Worm (Caenorhabditis elegans) whole organism, L1 larva: ENCODE measurements around the gene F59E12.9.
"Not testable (repeated sequence)": the region's sequence is repeated elsewhere in the genome, so short reads cannot be mapped to it uniquely, and the experiment has no call there.

Experiments
- C16A3.4 ChIP-seq: fragments of 150-350 bp; optimal IDR thresholded peaks from 2 replicates; lab custom pipeline; 2014; ENCODE audit warnings: missing biosample characterization, missing genetic modification characterization
- C34B4.2 ChIP-seq: sonication (generic microtip); optimal IDR thresholded peaks from 2 replicates; lab custom pipeline; 2017; ENCODE audit warnings: mild to moderate bottlenecking, missing genetic modification characterization, missing compliant biosample characterization
- F16B12.6 ChIP-seq: fragments of 150-350 bp; optimal IDR thresholded peaks from 2 replicates; lab custom pipeline; 2014; ENCODE audit warnings: missing biosample characterization, missing genetic modification characterization
- alr-1 ChIP-seq: fragments of 200-800 bp; sonication (Bioruptor generic); optimal IDR thresholded peaks from 2 replicates; lab custom pipeline; 2018; ENCODE audit warnings: borderline replicate concordance, mild to moderate bottlenecking, missing genetic modification characterization, missing compliant biosample characterization
- blmp-1 ChIP-seq: fragments of 150-350 bp; optimal IDR thresholded peaks from 2 replicates; lab custom pipeline; 2014; ENCODE audit warnings: missing biosample characterization, missing genetic modification characterization
- ceh-82 ChIP-seq, 3 experiments: fragments of 150-350 bp in 1 of 3; sonication (generic microtip) in 2 of 3; optimal IDR thresholded peaks; 2 replicates each; lab custom pipeline; 2014 to 2017; ENCODE audit warnings: missing biosample characterization in 3 of 3, missing genetic modification characterization in 3 of 3
- ceh-88 ChIP-seq: fragments of 200-800 bp; sonication (Bioruptor generic); IDR thresholded peaks from 2 replicates; pipeline ENCODE4 v1.3.6; 2022; ENCODE audit warnings: missing genetic modification characterization, missing compliant biosample characterization
- ces-1 ChIP-seq: fragments of 150-350 bp; optimal IDR thresholded peaks from 2 replicates; lab custom pipeline; 2014; ENCODE audit warnings: missing biosample characterization, missing genetic modification reagents, missing genetic modification characterization
- efl-1 ChIP-seq, 4 experiments: fragments of 150-350 bp; optimal IDR thresholded peaks in 3 of 4; peaks in 1 of 4; 1 replicate in 1 of 4; 2 replicates in 3 of 4; lab custom pipeline; 2014; ENCODE audit warnings: missing biosample characterization in 2 of 4, missing genetic modification characterization in 2 of 4, missing genetic modification reagents in 2 of 4
- egl-27 ChIP-seq, 2 experiments: fragments of 150-350 bp in 1 of 2; sonication (generic microtip); optimal IDR thresholded peaks; 3 replicates each; lab custom pipeline; 2017 to 2018; ENCODE audit warnings: missing biosample characterization in 2 of 2, missing genetic modification characterization in 2 of 2, missing genetic modification reagents in 2 of 2
- elt-2 ChIP-seq: sonication (generic microtip); optimal IDR thresholded peaks from 2 replicates; lab custom pipeline; 2016; ENCODE audit warnings: missing genetic modification characterization, mild to moderate bottlenecking, inconsistent platforms, missing compliant biosample characterization, missing genetic modification reagents
- elt-3 ChIP-seq, 6 experiments: fragments of 150-350 bp in 1 of 6; sonication (generic microtip); optimal IDR thresholded peaks; 2 replicates each; lab custom pipeline; 2017 to 2018; ENCODE audit warnings: missing biosample characterization in 6 of 6, missing genetic modification characterization in 6 of 6, inconsistent platforms in 1 of 6
- fkh-4 ChIP-seq: sonication (generic microtip); optimal IDR thresholded peaks from 2 replicates; lab custom pipeline; 2016; ENCODE audit warnings: missing compliant biosample characterization, missing genetic modification characterization, borderline replicate concordance
- fkh-8 ChIP-seq: sonication (generic microtip); optimal IDR thresholded peaks from 2 replicates; lab custom pipeline; 2016; ENCODE audit warnings: mild to moderate bottlenecking, missing genetic modification characterization, missing compliant biosample characterization
- hpl-2 ChIP-seq: fragments of 150-350 bp; optimal IDR thresholded peaks from 2 replicates; lab custom pipeline; 2014; ENCODE audit warnings: missing biosample characterization, missing genetic modification reagents, missing genetic modification characterization
- lin-14 ChIP-seq: fragments of 200-800 bp; sonication (Bioruptor generic); optimal IDR thresholded peaks from 2 replicates; lab custom pipeline; 2018; ENCODE audit warnings: mild to moderate bottlenecking, missing genetic modification characterization, moderate library complexity, missing compliant biosample characterization
- lir-3 ChIP-seq: sonication (generic microtip); optimal IDR thresholded peaks from 2 replicates; lab custom pipeline; 2016; ENCODE audit warnings: mild to moderate bottlenecking, missing genetic modification characterization, moderate library complexity, missing compliant biosample characterization; ENCODE audit not compliant: poor library complexity
- lsy-2 ChIP-seq, 2 experiments: fragments of 150-350 bp; optimal IDR thresholded peaks; 2 replicates each; lab custom pipeline; 2014; ENCODE audit warnings: missing biosample characterization in 2 of 2, missing genetic modification characterization in 2 of 2
- mdl-1 ChIP-seq, 2 experiments: fragments of 150-350 bp; optimal IDR thresholded peaks; 2 replicates each; lab custom pipeline; 2014 to 2017; ENCODE audit warnings: missing biosample characterization in 2 of 2, missing genetic modification characterization in 2 of 2, inconsistent platforms in 1 of 2
- nhr-20 ChIP-seq: sonication (generic microtip); optimal IDR thresholded peaks from 2 replicates; lab custom pipeline; 2016; ENCODE audit warnings: mild to moderate bottlenecking, missing genetic modification characterization, missing compliant biosample characterization
- nhr-237 ChIP-seq: fragments of 150-350 bp; optimal IDR thresholded peaks from 2 replicates; lab custom pipeline; 2014; ENCODE audit warnings: missing biosample characterization, missing genetic modification characterization
- nhr-28 ChIP-seq: fragments of 150-350 bp; optimal IDR thresholded peaks from 2 replicates; lab custom pipeline; 2014; ENCODE audit warnings: missing biosample characterization, missing genetic modification characterization
- nhr-71 ChIP-seq: sonication (generic microtip); optimal IDR thresholded peaks from 2 replicates; lab custom pipeline; 2016; ENCODE audit warnings: mild to moderate bottlenecking, missing genetic modification characterization, moderate library complexity, missing compliant biosample characterization
- nhr-76 ChIP-seq: sonication (generic microtip); optimal IDR thresholded peaks from 2 replicates; lab custom pipeline; 2017; ENCODE audit warnings: missing biosample characterization, missing genetic modification characterization
- nhr-77 ChIP-seq: fragments of 150-350 bp; optimal IDR thresholded peaks from 2 replicates; lab custom pipeline; 2014; ENCODE audit warnings: missing biosample characterization, missing genetic modification characterization
- nhr-85 ChIP-seq: sonication (generic microtip); peaks from one replicate; lab custom pipeline; 2016; ENCODE audit warnings: missing genetic modification characterization, inconsistent platforms, missing compliant biosample characterization
- nhr-90 ChIP-seq: sonication (generic microtip); optimal IDR thresholded peaks from 2 replicates; lab custom pipeline; 2016; ENCODE audit warnings: mild to moderate bottlenecking, missing genetic modification characterization, missing compliant biosample characterization; ENCODE audit not compliant: poor library complexity
- pax-3 ChIP-seq: fragments of 200-800 bp; sonication (Bioruptor generic); optimal IDR thresholded peaks from 2 replicates; lab custom pipeline; 2018; ENCODE audit warnings: mild to moderate bottlenecking, missing genetic modification characterization, moderate library complexity, missing compliant biosample characterization
- snu-23 ChIP-seq: sonication (generic microtip); optimal IDR thresholded peaks from 2 replicates; lab custom pipeline; 2016; ENCODE audit warnings: missing genetic modification characterization, missing compliant biosample characterization
- sox-4 ChIP-seq: sonication (generic microtip); optimal IDR thresholded peaks from 2 replicates; lab custom pipeline; 2016; ENCODE audit warnings: missing genetic modification characterization, missing compliant biosample characterization
- sup-37 ChIP-seq: fragments of 200-800 bp; sonication (Bioruptor generic); optimal IDR thresholded peaks from 2 replicates; lab custom pipeline; 2018; ENCODE audit warnings: mild to moderate bottlenecking, missing genetic modification characterization, missing compliant biosample characterization
- swsn-7 ChIP-seq: sonication (generic microtip); optimal IDR thresholded peaks from 2 replicates; lab custom pipeline; 2016; ENCODE audit warnings: missing genetic modification characterization, missing compliant biosample characterization
- unc-86 ChIP-seq: sonication (generic microtip); optimal IDR thresholded peaks from 2 replicates; lab custom pipeline; 2016; ENCODE audit warnings: missing genetic modification characterization, missing compliant biosample characterization
- unc-98 ChIP-seq: fragments of 200-800 bp; sonication (Bioruptor generic); IDR thresholded peaks from 2 replicates; pipeline ENCODE4 v1.3.6; 2022; ENCODE audit warnings: missing genetic modification characterization, missing compliant biosample characterization
- xbp-1 ChIP-seq: sonication (generic microtip); optimal IDR thresholded peaks from 2 replicates; lab custom pipeline; 2016; ENCODE audit warnings: missing genetic modification characterization, missing compliant biosample characterization
- zag-1 ChIP-seq: fragments of 150-350 bp; optimal IDR thresholded peaks from 2 replicates; lab custom pipeline; 2014; ENCODE audit warnings: missing biosample characterization, missing genetic modification characterization
- zip-4 ChIP-seq: fragments of 200-800 bp; sonication (Bioruptor generic); optimal IDR thresholded peaks from 2 replicates; lab custom pipeline; 2018; ENCODE audit warnings: mild to moderate bottlenecking, missing genetic modification characterization, moderate library complexity, missing compliant biosample characterization
- ztf-11 ChIP-seq, 2 experiments: sonication (generic microtip); optimal IDR thresholded peaks; 2 replicates each; lab custom pipeline; 2016 to 2017; ENCODE audit warnings: missing genetic modification characterization in 2 of 2, missing biosample characterization in 1 of 2, missing compliant biosample characterization in 1 of 2

The F59E12.9 gene

ce11 chrII:5628326-5628818, 18.5 kb downstream of the F59E12.9 start, which contains the start of gene F59E12.15:
Gene F59E12.15 (minus strand): TSS chrII:5628376.
- TF ChIP-seq zag-1 (tag; lab: Kevin White, UChicago) (no peak), lsy-2 (tag; optimal IDR thresholded peaks at IDR 0.05; lab: Kevin White, UChicago) (no peak), C16A3.4 (tag; lab: Kevin White, UChicago) (no peak), blmp-1 (no peak)

- not testable (repeated sequence) for TF ChIP-seq xbp-1, fkh-4, nhr-85 (tag; lab: Kevin White, UChicago)
- TF ChIP-seq, all 84 proteins: peak for 0; not testable (repeated sequence) for 84
Observed at ce11 chrII:5622383-5622939, 24.4 kb downstream of the F59E12.9 start, which contains the start of the genes eif-3.L and npl-4.2. Gene eif-3.L (minus strand): TSS chrII:5622483. Gene npl-4.2 (plus strand): TSS chrII:5622889.

ce11 chrII:5619298-5619697, 27.5 kb downstream of the F59E12.9 start, which contains the start of gene dhs-6:
Gene dhs-6 (minus strand): TSS chrII:5619319.
- TF ChIP-seq lsy-2 (tag; optimal IDR thresholded peaks at IDR 0.05; lab: Kevin White, UChicago): peak in 1 of 2 experiments; percentile 6
- no peak for TF ChIP-seq F16B12.6 (tag; lab: Kevin White, UChicago)
- TF ChIP-seq unc-98 (GFP tag; lab: Robert Waterston, UW): no peak
- no peak for TF ChIP-seq lir-3 (tag; lab: Kevin White, UChicago)
- peak; percentile 20 for TF ChIP-seq elt-2 (tag; lab: Kevin White, UChicago)
- TF ChIP-seq pax-3 (tag; lab: Kevin White, UChicago): no peak
- TF ChIP-seq zip-4: no peak
- TF ChIP-seq fkh-4 (tag; lab: Kevin White, UChicago): no peak
- TF ChIP-seq lin-14 (GFP tag; lab: Kevin White, UChicago): peak; percentile 18
- TF ChIP-seq blmp-1: peak; percentile 58
- no peak for TF ChIP-seq ztf-11 (tag; optimal IDR thresholded peaks at IDR 0.05; lab: Kevin White, UChicago)
- TF ChIP-seq efl-1 (optimal IDR thresholded peaks at IDR 0.05; lab: Kevin White, UChicago): no peak
- no peak for TF ChIP-seq efl-1 (GFP tag; optimal IDR thresholded peaks at IDR 0.05 in 1 of 2; lab: Kevin White, UChicago)
- TF ChIP-seq sup-37: no peak
- peak; percentile 13 for TF ChIP-seq nhr-71 (tag; lab: Kevin White, UChicago)
- no peak for TF ChIP-seq hpl-2
- peak; percentile 77 for TF ChIP-seq nhr-20
- no peak for TF ChIP-seq nhr-237 (tag; lab: Kevin White, UChicago)
- no peak for TF ChIP-seq ces-1
- no peak for TF ChIP-seq nhr-28 (tag; lab: Kevin White, UChicago)
- TF ChIP-seq alr-1: no peak
- peak in 2 of 6 experiments; percentile 6 to 18 for TF ChIP-seq elt-3 (tag; optimal IDR thresholded peaks at IDR 0.05; lab: Kevin White, UChicago)
- no peak for TF ChIP-seq sox-4 (tag; lab: Kevin White, UChicago)
- TF ChIP-seq snu-23 (GFP tag; lab: Kevin White, UChicago): peak; percentile 1
- TF ChIP-seq nhr-90 (tag; lab: Kevin White, UChicago): no peak
- TF ChIP-seq fkh-8 (tag; lab: Kevin White, UChicago): no peak
- TF ChIP-seq unc-86 (tag; lab: Kevin White, UChicago): no peak
- no peak for TF ChIP-seq egl-27 (tag; optimal IDR thresholded peaks at IDR 0.05; lab: Kevin White, UChicago)
- no peak for TF ChIP-seq mdl-1 (tag; optimal IDR thresholded peaks at IDR 0.05; lab: Kevin White, UChicago)
- no peak for TF ChIP-seq C34B4.2
- TF ChIP-seq ceh-82 (tag; optimal IDR thresholded peaks at IDR 0.05; lab: Kevin White, UChicago): no peak
- TF ChIP-seq swsn-7 (tag; lab: Kevin White, UChicago): no peak
- TF ChIP-seq ceh-88: no peak
- no peak for TF ChIP-seq nhr-76 (tag; lab: Kevin White, UChicago)
- TF ChIP-seq nhr-85 (tag; lab: Kevin White, UChicago): peak; percentile 56
- TF ChIP-seq nhr-77 (tag; lab: Kevin White, UChicago): no peak
- TF ChIP-seq C16A3.4 (tag; lab: Kevin White, UChicago): peak; percentile 15
